Worm (Caenorhabditis elegans) whole organism, L4/young adult: Measurements from ENCODE around the gene Y52D5A.2.

Experiments
- W03F9.2 ChIP-seq: fragments of 150-350 bp; optimal IDR thresholded peaks from 2 replicates; lab custom pipeline; 2014; ENCODE audit warnings: missing biosample characterization, missing genetic modification characterization
- him-1 ChIP-seq: sonication (generic microtip); optimal IDR thresholded peaks from 2 replicates; lab custom pipeline; 2016; ENCODE audit warnings: missing genotype, missing genetic modification reagents, missing genetic modification characterization, missing compliant biosample characterization

DNA sequence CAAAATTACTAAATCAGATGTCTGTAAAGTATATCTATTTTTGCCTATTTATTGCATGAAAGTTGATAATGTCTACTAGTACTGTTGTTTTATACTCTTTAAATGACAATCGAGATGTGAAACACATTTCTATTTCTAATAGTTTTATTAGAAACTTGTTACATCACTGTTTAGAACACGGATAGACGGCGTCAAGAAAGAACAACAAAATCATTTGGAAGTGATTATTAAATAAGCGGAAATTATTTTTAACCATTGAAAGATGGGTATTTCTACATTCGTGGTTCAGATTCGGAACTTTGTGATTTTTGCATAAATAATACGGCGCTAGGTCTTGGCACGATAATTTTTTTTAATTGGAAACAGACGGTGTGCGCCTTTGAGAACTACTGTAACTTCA lies 8.8 kb upstream of the Y52D5A.2 start:
- TF ChIP-seq him-1 (tag; lab: Kevin White, UChicago) (no peak), W03F9.2 (tag; lab: Kevin White, UChicago) (no peak)
